Fruit fly (Drosophila melanogaster) whole organism, wandering third instar larva: Measurements from ENCODE around the gene CG9356.

ENCODE experiments used
- Abd-B ChIP-seq: fragments of >200 bp; optimal IDR thresholded peaks from 2 replicates; lab custom pipeline; 2017; ENCODE audit warnings: missing biosample characterization, missing genetic modification characterization
- brk ChIP-seq: fragments of 200-800 bp; sonication (Bioruptor generic); optimal IDR thresholded peaks from 2 replicates; lab custom pipeline; 2016; ENCODE audit warnings: missing biosample characterization, mild to moderate bottlenecking, missing genetic modification characterization
- jim ChIP-seq: fragments of 175-275, 200-325 bp; sonication (Bioruptor generic); optimal IDR thresholded peaks from 2 replicates; lab custom pipeline; 2016; ENCODE audit warnings: missing biosample characterization, mild to moderate bottlenecking, missing genetic modification characterization
- usp ChIP-seq: fragments of >200 bp; optimal IDR thresholded peaks from 2 replicates; lab custom pipeline; 2017; ENCODE audit warnings: missing biosample characterization, missing genetic modification characterization

- TF ChIP-seq brk (GFP tag; lab: Kevin White, UChicago) (no peak), Abd-B (GFP tag; lab: Kevin White, UChicago) (no peak), jim (GFP tag; lab: Kevin White, UChicago) (no peak), usp (no peak)
Measured at dm6 chr3R:9418373-9419299, 14.6 kb upstream of the CG9356 start.
